Fruit fly (Drosophila melanogaster): ENCODE results near the gene Ets96B.

Gene Ets96B

DNA sequence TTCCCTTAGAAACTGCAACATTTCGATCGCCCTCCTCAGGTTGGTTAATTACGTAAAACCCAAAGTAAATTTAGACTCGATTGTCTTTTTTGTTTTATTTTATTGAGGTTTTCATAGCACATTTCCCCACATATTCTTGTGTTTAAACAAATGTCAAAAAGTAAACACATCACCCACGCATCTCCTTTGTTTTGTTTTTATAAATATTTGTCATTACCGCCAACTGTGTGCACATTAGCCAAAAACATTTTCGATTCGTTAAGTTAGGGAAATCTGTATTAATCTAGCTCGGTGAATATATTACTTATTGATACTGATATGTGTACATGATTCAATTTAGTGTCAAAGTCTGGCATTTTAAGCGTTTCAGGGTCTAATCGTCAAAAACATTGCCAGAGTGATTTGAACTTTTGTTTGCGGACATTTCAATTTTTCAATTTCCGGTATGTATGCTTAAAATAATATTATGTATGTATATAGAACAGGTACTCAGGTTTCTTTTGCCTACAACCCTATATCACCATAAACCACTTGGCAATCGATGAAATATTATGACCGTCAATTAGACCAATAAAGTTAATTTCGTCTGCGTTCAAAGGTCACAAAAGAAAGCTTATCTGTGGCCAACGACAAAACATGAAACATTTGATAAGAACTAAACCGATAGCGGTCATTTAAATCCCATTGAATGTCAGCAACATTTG lies 21.9 kb downstream of the Ets96B start (continued):
- TF ChIP-seq CG16779 (GFP tag; IDR thresholded peaks at IDR 0.05), result no peak
- TF ChIP-seq CG3838 (GFP tag; optimal IDR thresholded peaks at IDR 0.05), result peak; percentile 37
- no peak for TF ChIP-seq Meics (GFP tag; optimal IDR thresholded peaks at IDR 0.05)
- TF ChIP-seq CG2129 (GFP tag; IDR thresholded peaks at IDR 0.05; ENCODE audit: partially characterized antibody), result no peak
- TF ChIP-seq bsh (GFP tag; optimal IDR thresholded peaks at IDR 0.05), result peak in 1 of 2 experiments; percentile 59
- no peak for TF ChIP-seq CG32532 (GFP tag; IDR thresholded peaks at IDR 0.05)
- peak; percentile 72 for TF ChIP-seq Fer1 (GFP tag; optimal IDR thresholded peaks at IDR 0.05)
- peak; percentile 84 for TF ChIP-seq Med (GFP tag)
- no peak for TF ChIP-seq fd102C (GFP tag; optimal IDR thresholded peaks at IDR 0.05)
- no peak for TF ChIP-seq cato (GFP tag; optimal IDR thresholded peaks at IDR 0.05; ENCODE audit: borderline replicate concordance)
- TF ChIP-seq CG3065 (GFP tag; optimal IDR thresholded peaks at IDR 0.05), result no peak
- peak; percentile 59 for TF ChIP-seq CG12071 (GFP tag; optimal IDR thresholded peaks at IDR 0.05)
- TF ChIP-seq lola (GFP tag; optimal IDR thresholded peaks at IDR 0.05), result peak in 1 of 3 experiments; percentile 2
- no peak for TF ChIP-seq CG31441 (GFP tag; IDR thresholded peaks at IDR 0.05)
- TF ChIP-seq CG4730 (GFP tag; IDR thresholded peaks at IDR 0.05), result no peak
- no peak for TF ChIP-seq Aef1 (GFP tag; IDR thresholded peaks at IDR 0.05)
- peak; percentile 38 for TF ChIP-seq CG12659 (GFP tag; optimal IDR thresholded peaks at IDR 0.05)
- peak; percentile 31 for TF ChIP-seq Sry-β (GFP tag; optimal IDR thresholded peaks at IDR 0.05)
- peak; percentile 25 for TF ChIP-seq CG10274 (GFP tag; optimal IDR thresholded peaks at IDR 0.05)
- peak in 1 of 2 experiments; percentile 19 for TF ChIP-seq insv (GFP tag; optimal IDR thresholded peaks at IDR 0.05)
- TF ChIP-seq Lpt (GFP tag; optimal IDR thresholded peaks at IDR 0.05), result no peak
- TF ChIP-seq Bgb (GFP tag; IDR thresholded peaks at IDR 0.05; ENCODE audit: partially characterized antibody), result no peak
- no peak for TF ChIP-seq CG17829 (tag; optimal IDR thresholded peaks at IDR 0.05)
- peak; percentile 63 for TF ChIP-seq CG10209 (GFP tag; optimal IDR thresholded peaks at IDR 0.05)
- no peak for TF ChIP-seq pnt (GFP tag; optimal IDR thresholded peaks at IDR 0.05)
- TF ChIP-seq ase (GFP tag; IDR thresholded peaks at IDR 0.05), result no peak
- TF ChIP-seq ewg (GFP tag; optimal IDR thresholded peaks at IDR 0.05), result no peak
- no peak for TF ChIP-seq CG15601 (tag; optimal IDR thresholded peaks at IDR 0.05)
- peak; percentile 43 for TF ChIP-seq CG6683 (GFP tag; optimal IDR thresholded peaks at IDR 0.05)
- no peak for TF ChIP-seq sens-2 (GFP tag; IDR thresholded peaks at IDR 0.05)
- TF ChIP-seq scrt (GFP tag; optimal IDR thresholded peaks at IDR 0.05), result no peak
- TF ChIP-seq CG11398 (GFP tag; optimal IDR thresholded peaks at IDR 0.05), result no peak
- peak; percentile 65 for TF ChIP-seq CG33557 (GFP tag; optimal IDR thresholded peaks at IDR 0.05)
- no peak for TF ChIP-seq dan (GFP tag; IDR thresholded peaks at IDR 0.05)
- TF ChIP-seq emc (GFP tag; optimal IDR thresholded peaks at IDR 0.05), result no peak
- no peak for TF ChIP-seq pfk (GFP tag; optimal IDR thresholded peaks at IDR 0.05)
- no peak for TF ChIP-seq CG1832 (GFP tag; optimal IDR thresholded peaks at IDR 0.05)
- TF ChIP-seq CG9437 (GFP tag; optimal IDR thresholded peaks at IDR 0.05), result no peak
- TF ChIP-seq hkb (optimal IDR thresholded peaks at IDR 0.05), result no peak
- TF ChIP-seq hkb (GFP tag; IDR thresholded peaks at IDR 0.05), result peak; percentile 33; the same call in 1 of the 2 replicates
- TF ChIP-seq CG7963 (GFP tag; IDR thresholded peaks at IDR 0.05; ENCODE audit: partially characterized antibody), result no peak
- no peak for TF ChIP-seq ind (GFP tag; optimal IDR thresholded peaks at IDR 0.05)
- no peak for TF ChIP-seq Lhr (GFP tag; optimal IDR thresholded peaks at IDR 0.05)
- no peak for TF ChIP-seq CG12155 (GFP tag; optimal IDR thresholded peaks at IDR 0.05)
- no peak for TF ChIP-seq croc (GFP tag; conservative IDR thresholded peaks at IDR 0.05)
- no peak for TF ChIP-seq Elba2 (GFP tag; optimal IDR thresholded peaks at IDR 0.05)
- TF ChIP-seq CG7271 (tag; optimal IDR thresholded peaks at IDR 0.05), result peak; percentile 48
- TF ChIP-seq NC2β (GFP tag; optimal IDR thresholded peaks at IDR 0.05), result no peak
- no peak for TF ChIP-seq Sox102F (GFP tag; optimal IDR thresholded peaks at IDR 0.05)
